Fruit fly (Drosophila melanogaster) ovary, adult (tissue): Measurements from ENCODE around the gene CG1628.
"Not testable (repeated sequence)": the region's sequence is repeated elsewhere in the genome, so short reads cannot be mapped to it uniquely, and the experiment has no call there.

Experiments used
- CG17801 ChIP-seq: fragments of 200-800 bp; optimal IDR thresholded peaks from 2 replicates; lab custom pipeline; 2019; ENCODE audit warnings: missing biosample characterization, mild to moderate bottlenecking, missing genetic modification characterization, moderate library complexity; ENCODE audit not compliant: partially characterized antibody

Gene CG1628

DNA sequence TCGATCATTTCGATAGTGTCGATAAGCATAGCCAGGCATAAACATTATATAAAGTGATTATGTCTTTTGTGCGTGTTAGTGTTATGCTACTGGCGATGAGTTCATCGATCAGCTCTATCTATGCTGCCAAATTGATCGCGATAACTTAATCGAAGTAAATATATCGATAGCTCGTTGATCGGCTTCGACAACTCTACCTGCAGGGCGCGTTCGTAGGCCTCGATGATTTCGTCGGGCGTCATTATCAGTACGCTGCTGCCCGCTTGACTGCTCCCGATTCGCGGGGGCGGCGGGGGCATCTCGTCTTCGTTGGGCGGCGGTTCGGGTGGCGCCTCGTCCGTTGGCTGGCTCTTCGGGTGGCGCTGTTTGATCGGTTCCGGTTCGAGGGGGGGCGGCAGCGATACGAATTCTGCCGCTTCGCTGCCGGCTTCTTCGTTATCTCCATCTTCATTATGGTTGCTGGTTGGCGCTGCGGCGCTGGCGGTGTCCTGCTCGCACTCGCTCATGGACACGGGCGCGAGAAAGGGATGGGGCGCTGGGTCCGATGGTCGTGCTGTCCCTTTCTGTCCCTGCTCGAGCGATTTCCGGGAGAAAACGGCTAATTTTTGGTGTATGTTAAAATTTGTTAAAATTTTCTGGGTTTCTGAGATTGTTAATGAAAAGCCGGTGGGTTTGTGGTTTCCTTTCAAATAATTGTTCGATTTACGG lies at the start of gene CG1628:
CG1628 (minus strand) TSS at position 658 of the 708 bp plus-strand sequence.
- TF ChIP-seq CG17801, result no peak

DNA sequence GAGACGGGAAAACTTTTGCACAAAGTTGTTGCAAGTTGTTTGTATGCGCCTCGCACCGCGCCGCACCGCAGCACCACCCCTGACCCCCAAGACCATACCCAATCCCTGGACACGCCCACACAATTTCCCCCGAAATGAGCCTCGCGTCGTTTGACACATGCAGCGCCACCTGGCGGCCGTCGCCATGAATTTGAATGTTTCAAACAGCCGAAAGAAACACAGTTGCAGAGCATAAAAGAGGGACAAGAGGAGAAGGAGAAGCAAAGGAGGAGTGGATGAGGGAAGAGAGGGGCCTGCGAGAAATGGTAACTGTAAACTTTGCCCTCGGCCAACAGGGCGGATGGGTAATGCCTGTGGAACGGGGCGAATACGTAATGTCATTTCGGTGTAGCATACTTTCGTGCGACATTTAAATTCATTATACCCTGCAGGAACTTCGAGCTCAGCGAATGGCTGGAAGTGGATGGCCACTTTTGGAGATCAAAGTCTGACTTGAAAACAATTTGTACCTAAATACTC lies 39.8 kb upstream of the CG1628 start:
- no peak for TF ChIP-seq CG17801

DNA sequence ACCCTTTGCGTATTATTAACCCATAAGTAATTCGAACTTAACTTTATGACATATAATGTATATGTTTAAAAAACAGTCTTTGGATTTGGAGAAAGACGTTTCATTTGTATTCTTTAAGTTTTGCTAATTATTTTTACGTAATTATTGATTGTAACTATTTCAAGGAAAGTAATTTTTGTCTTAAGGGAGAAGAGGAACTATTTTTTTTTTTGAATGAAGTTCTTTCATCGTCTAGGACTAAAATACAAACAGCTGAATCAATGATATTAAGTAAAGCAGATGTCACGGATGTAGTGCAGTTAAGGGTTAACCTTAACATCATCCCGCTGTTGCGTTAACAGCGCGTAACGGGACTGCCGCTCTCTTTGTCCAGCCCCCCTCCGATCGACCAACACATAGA lies 26.4 kb upstream of the CG1628 start:
- TF ChIP-seq CG17801, result no peak

DNA sequence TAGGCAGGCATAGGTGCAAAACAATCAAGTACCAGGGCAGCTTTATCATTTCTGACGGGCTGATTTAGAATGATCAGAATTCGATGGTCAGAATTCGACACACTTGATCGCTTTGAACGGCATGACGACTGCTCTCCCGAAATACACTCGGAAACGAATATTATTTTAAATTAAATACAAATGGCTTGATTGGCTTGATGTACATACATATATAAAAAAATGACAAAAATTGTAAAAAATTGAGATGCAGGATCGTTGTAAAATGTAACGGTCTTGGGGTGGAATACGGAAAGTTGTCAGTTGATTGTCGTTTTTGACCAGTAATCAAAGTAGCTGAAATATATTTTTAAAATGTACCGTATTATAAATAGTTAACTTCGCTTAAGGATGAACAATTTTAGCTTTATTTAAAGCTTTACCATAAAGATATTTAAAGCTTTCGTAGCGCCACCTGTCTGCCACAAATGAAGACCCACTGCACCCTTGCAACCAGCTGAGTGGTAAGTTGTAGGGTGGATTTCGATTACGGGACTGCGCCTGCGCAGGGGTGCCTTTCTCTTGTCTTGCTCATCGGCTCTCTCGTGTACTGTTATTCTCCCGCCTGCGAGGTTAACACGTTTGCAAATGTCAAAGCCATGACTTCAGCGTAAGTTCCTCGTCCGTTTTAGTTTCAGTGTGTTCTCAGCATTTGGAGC lies 24.7 kb upstream of the CG1628 start, which contains the start of the genes CG9806 and X11Lbeta:
CG9806 (minus strand) TSS at position 51 of the 695 bp plus-strand sequence.
X11Lbeta (plus strand) TSS at position 676 of the 695 bp plus-strand sequence.
- no peak for TF ChIP-seq CG17801

DNA sequence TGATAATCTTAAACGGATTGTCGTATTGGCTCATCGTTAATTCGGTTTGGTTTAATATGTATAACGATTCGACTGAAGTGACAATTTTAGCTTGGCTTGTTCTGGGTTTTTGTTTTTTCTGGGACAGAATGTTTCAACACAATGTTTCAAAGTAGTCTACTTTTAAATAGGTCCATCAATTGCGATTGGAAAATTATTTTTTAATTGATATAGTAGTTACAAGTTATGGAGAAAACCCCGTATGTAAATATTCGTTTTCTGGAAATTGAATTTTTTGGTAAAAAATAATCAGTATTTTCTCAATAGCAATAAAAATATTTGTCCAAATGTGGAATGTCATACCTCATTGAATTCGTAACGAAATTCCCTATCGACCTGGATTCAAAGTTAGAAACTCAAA lies 20.6 kb upstream of the CG1628 start, which contains the start of gene Rab9Db:
Rab9Db (minus strand) TSS at position 101 of the 400 bp plus-strand sequence.
- TF ChIP-seq CG17801, result not testable (repeated sequence)

DNA sequence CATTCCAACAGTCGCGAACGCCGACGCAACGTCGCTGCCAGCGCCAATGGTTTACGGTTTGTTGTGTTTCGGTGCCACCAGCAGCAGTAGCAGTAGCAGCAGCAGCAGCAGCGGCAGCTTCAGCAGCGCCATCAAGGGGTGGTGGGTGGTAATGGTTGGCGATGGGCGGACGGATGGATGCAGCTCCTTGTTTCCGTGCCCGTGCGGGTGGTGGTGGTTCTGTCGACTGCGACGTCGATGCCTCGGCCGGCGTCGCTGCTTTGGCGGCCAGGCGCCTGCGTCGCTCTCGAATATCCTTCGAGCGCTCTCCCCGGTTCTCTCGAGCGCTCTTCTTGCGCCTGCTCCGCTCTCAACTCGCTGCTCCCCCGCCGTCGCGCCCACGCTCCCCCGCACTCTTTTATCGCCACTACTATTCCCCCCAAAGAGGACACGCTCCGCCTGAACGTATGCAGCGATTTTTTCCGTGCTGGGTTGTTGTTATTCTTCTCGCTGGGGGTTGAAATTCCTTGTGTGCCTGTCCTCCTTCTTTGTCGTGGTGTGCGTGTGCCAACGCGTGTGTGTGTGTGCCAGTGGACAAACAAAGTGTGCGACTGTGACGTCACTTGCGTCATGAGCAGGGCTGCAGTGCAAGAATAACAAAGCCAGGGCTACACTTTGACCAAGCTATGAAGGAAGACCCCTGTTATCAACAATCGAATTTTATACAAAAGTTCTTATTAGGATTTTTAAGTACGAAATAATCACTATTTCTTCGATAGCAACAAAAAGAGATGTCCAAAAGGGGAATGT lies 18.9 kb upstream of the CG1628 start:
- TF ChIP-seq CG17801, result no peak

DNA sequence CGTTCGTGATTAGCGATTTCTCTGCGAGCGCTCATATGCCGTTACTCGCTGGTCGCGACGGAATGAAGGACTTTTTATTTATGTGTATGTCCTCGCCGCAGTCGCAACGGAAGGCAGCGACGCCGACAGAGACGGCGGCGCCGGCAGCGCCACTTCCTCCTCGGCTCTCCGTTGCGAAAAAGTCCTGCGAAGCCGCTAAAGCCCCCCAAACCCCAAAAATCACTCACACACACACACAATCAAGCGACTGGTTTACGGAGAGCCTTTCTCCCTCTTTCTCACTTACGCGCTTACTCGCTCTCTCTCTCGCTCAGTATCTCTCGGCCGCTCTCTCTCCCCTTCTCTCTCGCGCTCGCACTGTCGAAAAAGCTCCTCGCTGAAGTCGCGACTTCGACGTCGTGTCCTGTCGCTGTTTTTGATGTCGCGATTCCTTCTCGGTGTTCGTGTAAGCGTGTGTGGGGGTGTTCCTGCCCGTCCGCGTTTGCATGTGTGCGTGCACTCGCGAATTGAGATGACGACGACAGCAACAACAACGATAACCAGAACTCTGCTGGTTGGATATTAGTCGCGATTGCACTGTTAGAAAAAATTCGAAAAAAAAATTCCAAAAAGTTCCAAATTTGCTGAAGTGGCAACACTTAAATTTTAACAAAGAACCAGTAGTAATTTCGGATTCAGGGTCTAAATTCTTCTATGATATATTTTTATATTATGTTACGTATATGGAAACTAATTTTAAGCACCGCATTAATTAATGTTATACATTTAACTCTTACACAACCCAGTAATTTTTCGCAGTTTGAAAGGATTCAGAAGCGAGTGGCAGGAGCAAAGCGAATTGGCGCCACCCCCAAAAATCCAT lies 17.9 kb upstream of the CG1628 start, which contains the start of gene CG43347:
CG43347 (minus strand) TSS at position 47 of the 862 bp plus-strand sequence.
- TF ChIP-seq CG17801, result no peak

DNA sequence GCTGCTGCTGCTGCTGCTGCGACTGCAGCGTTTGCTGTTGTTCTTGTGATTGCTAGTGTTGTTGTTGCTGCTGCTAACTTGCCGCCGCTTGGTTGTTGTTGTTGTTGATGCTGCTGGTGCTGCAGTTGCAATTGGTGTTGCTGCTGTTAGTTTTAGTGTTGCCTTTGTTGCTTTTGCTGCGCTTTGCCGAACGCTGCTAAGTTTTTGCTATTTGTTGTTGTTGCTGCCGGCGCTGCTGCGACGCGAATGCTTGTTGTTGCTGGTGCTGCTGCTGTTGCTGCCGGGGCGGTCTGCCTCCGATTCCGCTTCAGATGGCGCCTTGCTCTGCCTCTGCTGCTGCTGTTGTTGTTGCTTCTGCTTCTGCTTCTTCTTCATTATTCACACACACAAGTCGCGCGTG lies 16.0 kb upstream of the CG1628 start:
- no peak for TF ChIP-seq CG17801

DNA sequence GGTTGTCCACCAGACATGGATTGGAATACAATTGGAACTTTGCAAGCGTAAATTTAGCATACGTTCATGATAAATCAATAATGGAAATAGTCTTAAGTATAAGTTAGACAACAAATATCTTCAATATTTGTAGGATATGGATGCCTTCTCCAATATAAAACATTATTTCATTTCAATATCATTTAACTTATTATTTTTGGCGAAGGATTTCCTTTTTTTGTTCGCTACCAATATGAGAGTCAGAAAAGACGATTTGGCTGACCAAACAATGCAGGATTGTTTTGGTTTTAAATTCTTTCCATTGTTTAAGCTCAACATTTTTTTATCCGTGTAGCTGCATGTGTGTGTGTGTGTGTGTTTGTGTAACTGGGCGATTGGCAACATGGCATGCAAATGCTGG lies 12.7 kb upstream of the CG1628 start:
- TF ChIP-seq CG17801, result no peak

DNA sequence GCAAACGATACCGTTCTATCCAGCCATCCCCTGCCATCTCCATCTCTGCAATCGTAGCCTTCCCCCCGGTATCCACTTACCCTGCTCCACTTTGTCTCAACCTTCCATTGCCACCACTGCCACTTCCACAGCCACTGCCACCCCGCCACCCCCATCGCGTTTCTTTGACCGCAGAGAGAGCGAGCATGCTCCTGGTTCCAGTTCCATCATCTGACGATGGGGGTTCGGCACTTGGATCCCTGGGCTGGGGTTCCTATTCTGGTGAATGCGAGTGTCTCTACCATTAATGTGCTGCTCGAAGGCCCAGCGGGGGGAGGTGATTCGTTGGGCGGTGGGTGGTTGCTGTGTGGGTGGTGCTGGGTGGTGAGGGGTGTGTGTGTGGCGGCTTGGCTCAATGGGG lies 11.1 kb upstream of the CG1628 start:
- TF ChIP-seq CG17801, result no peak

DNA sequence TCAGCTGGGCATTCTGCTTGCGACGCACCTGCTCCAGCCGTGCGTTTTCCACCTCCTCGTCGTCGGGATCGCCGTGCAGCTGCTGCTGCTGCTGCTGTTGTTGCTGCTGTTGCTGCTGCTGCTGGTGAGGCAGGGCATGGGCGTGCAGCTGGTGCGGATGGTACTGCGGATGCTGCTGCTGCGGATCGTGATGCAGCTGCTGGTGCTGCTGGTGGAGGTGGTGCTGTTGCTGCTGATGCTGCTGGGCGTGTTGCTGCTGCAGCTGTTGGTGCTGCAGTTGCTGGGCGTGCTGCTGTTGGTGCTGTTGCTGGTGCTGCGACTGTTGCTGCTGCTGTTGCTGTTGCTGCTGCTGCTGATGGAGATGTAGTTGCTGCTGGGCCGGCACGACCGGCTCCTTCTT lies 5.1 kb upstream of the CG1628 start:
- TF ChIP-seq CG17801, result no peak

DNA sequence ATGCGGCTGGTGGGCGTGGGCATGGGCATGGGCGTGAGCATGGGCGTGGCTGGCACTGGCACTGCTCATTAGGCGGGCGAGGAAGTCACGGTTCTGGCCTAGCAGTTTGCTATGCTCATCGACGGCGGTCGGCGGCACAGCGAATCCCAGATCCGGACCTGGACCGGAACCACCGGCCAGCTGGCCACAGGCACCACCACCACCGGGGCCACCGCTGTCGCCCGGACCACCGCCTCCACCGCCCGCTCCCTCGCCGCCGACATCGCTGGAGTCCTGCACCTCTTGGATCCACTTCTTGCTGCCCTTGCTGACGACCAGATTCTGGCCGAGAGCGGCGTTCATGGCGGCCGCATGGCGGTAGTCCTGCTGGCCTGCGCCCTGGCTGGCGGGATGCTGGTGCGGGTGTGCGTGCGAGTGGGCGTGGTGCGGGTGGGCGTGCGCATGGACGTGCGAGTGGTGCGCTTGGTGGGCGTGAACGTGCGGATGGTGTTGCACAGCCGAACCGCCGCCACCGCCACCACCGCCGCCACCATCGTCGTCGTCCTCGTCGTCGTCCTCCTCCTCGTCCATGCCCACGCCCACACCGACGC lies 4.5 kb upstream of the CG1628 start:
- TF ChIP-seq CG17801, result no peak

DNA sequence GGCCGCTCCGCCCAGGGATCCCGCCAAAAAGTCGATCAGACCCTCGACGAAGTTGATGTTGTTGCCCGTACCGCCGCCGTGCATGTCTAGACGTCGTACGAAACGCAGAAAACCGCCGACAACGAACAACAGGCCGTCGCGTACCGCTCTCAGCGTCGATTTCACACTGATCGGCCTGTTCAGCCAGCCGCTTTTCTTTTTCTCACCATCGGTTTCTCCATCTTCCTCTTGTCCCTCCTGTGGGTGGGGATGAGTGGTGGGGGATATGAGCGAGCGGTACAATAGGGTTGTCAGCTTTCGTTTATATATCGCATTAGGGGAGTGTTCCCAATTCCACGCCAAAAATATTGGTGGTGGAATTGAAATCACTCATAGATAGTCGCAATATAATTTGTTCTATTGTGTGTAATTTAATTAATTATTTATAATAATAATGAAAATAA lies 1.0 kb downstream of the CG1628 start:
- TF ChIP-seq CG17801, result peak; percentile 20

DNA sequence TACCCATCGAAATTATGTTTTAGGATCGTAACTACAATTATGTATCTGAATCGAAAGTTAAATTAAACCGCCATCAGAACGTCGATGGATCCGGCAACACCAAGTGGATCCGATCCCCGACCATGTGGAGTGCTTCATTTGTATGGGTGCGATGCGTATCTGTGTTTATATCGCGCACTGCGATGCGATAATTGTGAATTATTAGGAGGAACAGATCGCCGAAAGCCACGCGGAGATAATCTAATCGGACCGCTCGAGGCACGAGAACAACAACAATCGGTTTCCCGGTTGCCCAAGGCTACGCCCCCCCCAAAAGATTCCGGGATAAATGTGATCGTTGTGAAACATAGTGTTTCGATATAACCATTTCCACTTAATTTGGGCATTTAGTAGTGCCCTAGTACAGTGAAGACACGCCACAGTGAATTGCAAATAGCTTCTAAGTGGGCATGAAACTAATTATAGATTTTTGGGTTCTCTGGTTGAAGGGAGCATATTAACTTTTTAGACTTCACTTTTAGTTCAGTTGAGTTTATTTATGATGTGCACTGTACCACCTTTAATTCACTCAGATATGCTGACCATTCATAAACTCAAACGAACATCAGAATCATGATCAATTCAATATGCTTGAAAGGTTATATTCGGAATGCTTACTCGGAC lies 2.1 kb downstream of the CG1628 start:
- TF ChIP-seq CG17801, result peak; percentile 74

DNA sequence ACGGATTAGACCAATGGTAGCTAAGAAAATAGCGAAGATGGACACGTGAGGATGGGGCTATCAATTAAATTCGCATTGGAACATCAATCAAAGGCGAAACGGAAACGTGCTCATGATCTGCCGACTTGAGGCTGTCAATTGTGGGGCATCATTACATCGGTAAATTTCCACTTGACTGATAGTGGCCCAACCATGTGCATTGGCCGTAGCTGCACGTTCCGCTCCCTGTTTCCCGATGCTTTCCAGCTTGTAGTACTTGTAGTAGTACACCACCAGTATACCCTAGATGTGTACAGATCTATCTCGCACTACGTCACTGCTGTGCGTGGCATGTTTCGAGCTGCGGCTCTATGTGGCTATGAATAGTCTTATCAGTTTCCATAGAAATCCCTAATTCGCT lies 3.2 kb downstream of the CG1628 start:
- no peak for TF ChIP-seq CG17801
